Fruit fly (Drosophila melanogaster) whole organism, embryonic: ENCODE results near the gene mthl1.
A peak's percentile ranks its signal among the peaks of the same experiment; 100 is the strongest.

Experiments used
- Abd-B ChIP-seq: fragments of 200-800 bp; sonication (Bioruptor generic); optimal IDR thresholded peaks from 2 replicates; lab custom pipeline; 2018; ENCODE audit warnings: missing biosample characterization, mild to moderate bottlenecking, missing genetic modification characterization, moderate library complexity
- Atf6 ChIP-seq: fragments of 200-800 bp; sonication (Bioruptor generic); IDR thresholded peaks from 2 replicates; pipeline ENCODE4 v1.3.6; 2022; ENCODE audit warnings: missing biosample characterization, missing genetic modification characterization
- CG10147 ChIP-seq: fragments of 200-800 bp; sonication (Bioruptor generic); optimal IDR thresholded peaks from 2 replicates; lab custom pipeline; 2019; ENCODE audit warnings: missing biosample characterization, mild to moderate bottlenecking, missing genetic modification characterization, moderate library complexity
- CG10274 ChIP-seq: fragments of 200-800 bp; sonication (Bioruptor generic); optimal IDR thresholded peaks from 3 replicates; lab custom pipeline; 2017; ENCODE audit warnings: missing biosample characterization, mild to moderate bottlenecking, missing genetic modification characterization
- CG10543 ChIP-seq: fragments of 200-800 bp; sonication (Bioruptor generic); optimal IDR thresholded peaks from 3 replicates; lab custom pipeline; 2017; ENCODE audit warnings: missing biosample characterization, mild to moderate bottlenecking, missing genetic modification characterization, moderate library complexity
- CG11093 ChIP-seq: fragments of 200-800 bp; sonication (Bioruptor generic); IDR thresholded peaks from 3 replicates; pipeline ENCODE4 v1.3.6; 2022; ENCODE audit warnings: missing biosample characterization, missing genetic modification characterization
- CG11695 ChIP-seq: fragments of 200-800 bp; sonication (Bioruptor generic); IDR thresholded peaks from 3 replicates; pipeline ENCODE4 v1.3.6; 2022; ENCODE audit warnings: missing biosample characterization, missing genetic modification characterization
- CG14860 ChIP-seq: fragments of 200-800 bp; sonication (Bioruptor generic); IDR thresholded peaks from 3 replicates; pipeline ENCODE4 v1.3.6; 2022; ENCODE audit warnings: missing biosample characterization, missing genetic modification characterization; ENCODE audit not compliant: partially characterized antibody
- CG1602 ChIP-seq: fragments of 200-800 bp; sonication (Bioruptor generic); optimal IDR thresholded peaks from 3 replicates; lab custom pipeline; 2016; ENCODE audit warnings: missing biosample characterization, missing genetic modification characterization
- CG1603 ChIP-seq: fragments of 200-800 bp; sonication (Bioruptor generic); optimal IDR thresholded peaks from 2 replicates; lab custom pipeline; 2019; ENCODE audit warnings: missing biosample characterization, mild to moderate bottlenecking, missing genetic modification characterization, moderate library complexity
- CG17359 ChIP-seq: fragments of 200-800 bp; sonication (Bioruptor generic); optimal IDR thresholded peaks from 3 replicates; lab custom pipeline; 2018; ENCODE audit warnings: missing biosample characterization, mild to moderate bottlenecking, missing genetic modification characterization, moderate library complexity
- CG17568 ChIP-seq: fragments of 200-800 bp; sonication (Bioruptor generic); optimal IDR thresholded peaks from 2 replicates; lab custom pipeline; 2018; ENCODE audit warnings: missing biosample characterization, mild to moderate bottlenecking, missing genetic modification characterization, moderate library complexity
- CG1832 ChIP-seq: fragments of 200-800 bp; sonication (Bioruptor generic); optimal IDR thresholded peaks from 2 replicates; lab custom pipeline; 2017; ENCODE audit warnings: missing biosample characterization, mild to moderate bottlenecking, missing genetic modification characterization, inconsistent platforms
- CG3847 ChIP-seq: fragments of 200-800 bp; sonication (Bioruptor generic); IDR thresholded peaks from 2 replicates; pipeline ENCODE4 v1.3.6; 2022; ENCODE audit warnings: missing biosample characterization, missing genetic modification characterization
- CG7786 ChIP-seq: fragments of 200-800 bp; sonication (Bioruptor generic); optimal IDR thresholded peaks from 2 replicates; lab custom pipeline; 2016; ENCODE audit warnings: missing biosample characterization, missing genetic modification characterization
- CG7963 ChIP-seq: fragments of 200-800 bp; sonication (Bioruptor generic); IDR thresholded peaks from 3 replicates; pipeline ENCODE4 v1.3.6; 2022; ENCODE audit warnings: missing biosample characterization, missing genetic modification characterization; ENCODE audit not compliant: partially characterized antibody
- CG9727 ChIP-seq: fragments of 200-800 bp; sonication (Bioruptor generic); optimal IDR thresholded peaks from 3 replicates; lab custom pipeline; 2017; ENCODE audit warnings: missing biosample characterization, mild to moderate bottlenecking, missing genetic modification characterization
- Chrac-16 ChIP-seq: fragments of 200-800 bp; sonication (Bioruptor generic); optimal IDR thresholded peaks from 3 replicates; lab custom pipeline; 2016; ENCODE audit warnings: missing biosample characterization, missing genetic modification characterization
- Dfd ChIP-seq, 2 experiments: fragments of >200 bp; optimal IDR thresholded peaks; 2 replicates each; lab custom pipeline; 2017; ENCODE audit warnings: missing biosample characterization in 2 of 2, missing genetic modification characterization in 2 of 2
- Doc2 ChIP-seq: fragments of 200-800 bp; sonication (Bioruptor generic); IDR thresholded peaks from 2 replicates; pipeline ENCODE4 v1.3.6; 2022; ENCODE audit warnings: missing biosample characterization, missing genetic modification characterization
- Dp ChIP-seq: fragments of 200-800 bp; sonication (Bioruptor generic); optimal IDR thresholded peaks from 2 replicates; lab custom pipeline; 2018; ENCODE audit warnings: missing biosample characterization, mild to moderate bottlenecking, missing genetic modification characterization, moderate library complexity
- Drgx ChIP-seq: fragments of 200-800 bp; sonication (Bioruptor generic); IDR thresholded peaks from 2 replicates; pipeline ENCODE4 v1.3.6; 2022; ENCODE audit warnings: missing biosample characterization, missing genetic modification characterization
- Fer2 ChIP-seq: fragments of 200-800 bp; sonication (Bioruptor generic); optimal IDR thresholded peaks from 2 replicates; lab custom pipeline; 2018; ENCODE audit warnings: missing biosample characterization, mild to moderate bottlenecking, missing genetic modification characterization, moderate library complexity
- Gsc ChIP-seq: fragments of 200-800 bp; sonication (Bioruptor generic); IDR thresholded peaks from 2 replicates; pipeline ENCODE4 v1.3.6; 2022; ENCODE audit warnings: missing biosample characterization, missing genetic modification characterization
- H2.0 ChIP-seq: fragments of 200-800 bp; sonication (Bioruptor generic); IDR thresholded peaks from 2 replicates; pipeline ENCODE4 v1.3.6; 2022; ENCODE audit warnings: missing biosample characterization, missing genetic modification characterization
- HLH4C ChIP-seq: fragments of 200-800 bp; sonication (Bioruptor generic); IDR thresholded peaks from 3 replicates; pipeline ENCODE4 v1.3.6; 2022; ENCODE audit warnings: missing biosample characterization, missing genetic modification characterization; ENCODE audit not compliant: partially characterized antibody
- Jarid2 ChIP-seq: fragments of 200-800 bp; sonication (Bioruptor generic); optimal IDR thresholded peaks from 3 replicates; lab custom pipeline; 2017; ENCODE audit warnings: mild to moderate bottlenecking, missing biosample characterization, missing genetic modification reagents, missing genetic modification characterization
- Mes4 ChIP-seq: fragments of 200-800 bp; sonication (Bioruptor generic); optimal IDR thresholded peaks from 2 replicates; lab custom pipeline; 2016; ENCODE audit warnings: missing biosample characterization, missing genetic modification characterization
- Nf-YA ChIP-seq: fragments of 200-800 bp; sonication (Bioruptor generic); IDR thresholded peaks from 2 replicates; pipeline ENCODE4 v1.3.6; 2022; ENCODE audit warnings: missing biosample characterization, missing genetic modification characterization
- Nf-YB ChIP-seq: fragments of 200-800 bp; sonication (Bioruptor generic); optimal IDR thresholded peaks from 3 replicates; lab custom pipeline; 2019; ENCODE audit warnings: missing biosample characterization, mild to moderate bottlenecking, missing genetic modification characterization, moderate library complexity
- Opbp ChIP-seq: fragments of 200-800 bp; sonication (Bioruptor generic); IDR thresholded peaks from 3 replicates; pipeline ENCODE4 v1.3.6; 2022; ENCODE audit warnings: missing biosample characterization, missing genetic modification characterization; ENCODE audit not compliant: partially characterized antibody
- Stat92E ChIP-seq, 3 experiments: fragments of >200 bp in 2 of 3; fragments of 200-800 bp in 1 of 3; sonication (Bioruptor generic) in 1 of 3; optimal IDR thresholded peaks; 2 replicates each; lab custom pipeline; 2017 to 2019; ENCODE audit warnings: missing biosample characterization in 3 of 3, missing genetic modification characterization in 3 of 3, mild to moderate bottlenecking in 1 of 3, moderate library complexity in 1 of 3
- Vsx1 ChIP-seq: fragments of 200-800 bp; sonication (Bioruptor generic); optimal IDR thresholded peaks from 2 replicates; lab custom pipeline; 2017; ENCODE audit warnings: missing biosample characterization, mild to moderate bottlenecking, missing genetic modification characterization, missing genetic modification reagents
- aop ChIP-seq: fragments of 200-800 bp; sonication (Bioruptor generic); IDR thresholded peaks from 2 replicates; pipeline ENCODE4 v1.3.6; 2022; ENCODE audit warnings: missing biosample characterization, missing genetic modification characterization
- croc ChIP-seq: fragments of 200-800 bp; sonication (Bioruptor generic); conservative IDR thresholded peaks from 3 replicates; pipeline ENCODE4 v1.3.6; 2022; ENCODE audit warnings: missing biosample characterization, missing genetic modification characterization
- dan ChIP-seq: fragments of 200-800 bp; sonication (Bioruptor generic); IDR thresholded peaks from 2 replicates; pipeline ENCODE4 v1.3.6; 2022; ENCODE audit warnings: missing biosample characterization, missing genetic modification characterization
- gcm2 ChIP-seq: fragments of 200-800 bp; sonication (Bioruptor generic); optimal IDR thresholded peaks from 2 replicates; lab custom pipeline; 2016; ENCODE audit warnings: missing biosample characterization, missing genetic modification characterization
- jumu ChIP-seq: fragments of 200-800 bp; sonication (Bioruptor generic); optimal IDR thresholded peaks from 3 replicates; lab custom pipeline; 2016; ENCODE audit warnings: missing biosample characterization, missing genetic modification characterization
- lov ChIP-seq, 2 experiments: fragments of 200-800 bp in 1 of 2; fragments of >200 bp in 1 of 2; sonication (Bioruptor generic) in 1 of 2; IDR thresholded peaks in 1 of 2; optimal IDR thresholded peaks in 1 of 2; 2 replicates in 1 of 2; 3 replicates in 1 of 2; pipeline versions ENCODE4 v1.3.6 to Lab custom; 2017 to 2022; ENCODE audit warnings: missing biosample characterization in 1 of 2, missing genetic modification characterization in 1 of 2
- mld ChIP-seq: fragments of 200-800 bp; sonication (Bioruptor generic); IDR thresholded peaks from 3 replicates; pipeline ENCODE4 v1.3.6; 2022; ENCODE audit warnings: missing biosample characterization, missing genetic modification characterization; ENCODE audit not compliant: partially characterized antibody
- pan ChIP-seq, 4 experiments: fragments of >200 bp in 3 of 4; fragments of 200-800 bp in 1 of 4; sonication (Bioruptor generic) in 1 of 4; optimal IDR thresholded peaks in 3 of 4; IDR thresholded peaks in 1 of 4; 2 replicates each; pipeline versions ENCODE4 v1.3.6 to Lab custom; 2017 to 2022; ENCODE audit warnings: missing biosample characterization in 2 of 4, missing genetic modification characterization in 2 of 4, mixed read lengths in 1 of 4
- pnt ChIP-seq: fragments of 200-800 bp; sonication (Bioruptor generic); optimal IDR thresholded peaks from 3 replicates; lab custom pipeline; 2016; ENCODE audit warnings: missing biosample characterization, missing genetic modification characterization
- rib ChIP-seq: fragments of 200-800 bp; sonication (Bioruptor generic); IDR thresholded peaks from 2 replicates; pipeline ENCODE4 v1.3.6; 2022; ENCODE audit warnings: missing biosample characterization, missing genetic modification characterization
- run ChIP-seq: fragments of 200-800 bp; sonication (Bioruptor generic); optimal IDR thresholded peaks from 3 replicates; lab custom pipeline; 2018; ENCODE audit warnings: missing biosample characterization, mild to moderate bottlenecking, missing genetic modification characterization
- sc ChIP-seq, 3 experiments: fragments of >200 bp in 2 of 3; fragments of 200-800 bp in 1 of 3; sonication (Bioruptor generic) in 1 of 3; optimal IDR thresholded peaks; 2 replicates in 2 of 3; 3 replicates in 1 of 3; lab custom pipeline; 2017; ENCODE audit warnings: mild to moderate bottlenecking in 1 of 3, missing biosample characterization in 1 of 3, missing genetic modification characterization in 1 of 3, missing genetic modification reagents in 1 of 3
- sna ChIP-seq: fragments of 200-800 bp; sonication (Bioruptor generic); IDR thresholded peaks from 2 replicates; pipeline ENCODE4 v1.3.6; 2022; ENCODE audit warnings: missing biosample characterization, missing genetic modification characterization; ENCODE audit not compliant: partially characterized antibody
- so ChIP-seq: fragments of 200-800 bp; sonication (Bioruptor generic); IDR thresholded peaks from 3 replicates; pipeline ENCODE4 v1.3.6; 2022; ENCODE audit warnings: missing biosample characterization, missing genetic modification characterization
- twi ChIP-seq: fragments of 200-800 bp; optimal IDR thresholded peaks from 2 replicates; lab custom pipeline; 2019; ENCODE audit warnings: missing biosample characterization, mild to moderate bottlenecking, missing genetic modification characterization, moderate library complexity
- wdn ChIP-seq: fragments of 200-800 bp; sonication (Bioruptor generic); IDR thresholded peaks from 2 replicates; pipeline ENCODE4 v1.3.6; 2022; ENCODE audit warnings: missing biosample characterization, missing genetic modification characterization

mthl1 gene

DNA sequence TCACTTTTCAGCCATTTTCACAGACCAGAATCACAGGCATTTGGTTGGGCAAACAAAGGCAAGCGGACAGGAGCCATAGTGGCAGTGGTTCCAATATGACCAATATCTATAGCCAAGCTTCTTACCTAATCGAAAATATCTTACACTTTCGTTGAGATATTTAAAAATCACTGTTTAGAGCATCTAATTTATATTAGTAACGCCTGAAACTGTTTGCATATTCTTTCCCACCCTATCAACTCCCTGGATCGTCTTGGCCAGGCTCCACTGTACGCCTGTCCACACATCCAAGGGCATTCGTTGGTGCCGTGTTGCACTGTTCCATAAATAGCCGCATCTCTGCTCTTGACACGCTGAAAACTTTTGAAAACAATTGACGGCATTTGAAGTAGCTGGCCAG is 49.7 kb downstream of the mthl1 start (continued):
- TF ChIP-seq Vsx1 (GFP tag; lab: Kevin White, UChicago) (no peak), HLH4C (GFP tag; lab: Robert Waterston, UW) (no peak), sna (GFP tag; lab: Robert Waterston, UW) (no peak), CG10543 (GFP tag; lab: Kevin White, UChicago) (peak; percentile 21), CG1602 (GFP tag; lab: Kevin White, UChicago) (no peak), pan (optimal IDR thresholded peaks at IDR 0.05; lab: Kevin White, UChicago) (no peak), pan (GFP tag; optimal IDR thresholded peaks at IDR 0.05 in 1 of 2, IDR thresholded peaks at IDR 0.05 in 1 of 2) (peak in 1 of 2 experiments; percentile 21), Stat92E (GFP tag; optimal IDR thresholded peaks at IDR 0.05; lab: Kevin White, UChicago) (no peak), croc (GFP tag; lab: Robert Waterston, UW) (peak; percentile 16; the same call in 1 of the 3 replicates), twi (tag; lab: Kevin White, UChicago) (no peak), CG7786 (GFP tag; lab: Kevin White, UChicago) (no peak), CG11093 (GFP tag; lab: Robert Waterston, UW) (no peak), Abd-B (no peak), Gsc (GFP tag; lab: Robert Waterston, UW) (0 out of 2 replicates have a peak, but pooled peaks have one; percentile 19), Chrac-16 (GFP tag; lab: Kevin White, UChicago) (no peak), CG14860 (GFP tag; lab: Robert Waterston, UW) (no peak), pnt (peak; percentile 7), rib (no peak), Jarid2 (no peak), aop (GFP tag; lab: Robert Waterston, UW) (no peak), Dfd (GFP tag; optimal IDR thresholded peaks at IDR 0.05; lab: Kevin White, UChicago) (no peak), dan (GFP tag; lab: Robert Waterston, UW) (no peak), H2.0 (GFP tag; lab: Robert Waterston, UW) (peak; percentile 55), Mes4 (GFP tag; lab: Kevin White, UChicago) (no peak), lov (optimal IDR thresholded peaks at IDR 0.05; lab: Kevin White, UChicago) (no peak), lov (GFP tag; IDR thresholded peaks at IDR 0.05; lab: Robert Waterston, UW) (no peak), CG9727 (no peak), CG1603 (tag; lab: Kevin White, UChicago) (peak; percentile 42), CG17359 (tag; lab: Kevin White, UChicago) (peak; percentile 42), CG17568 (no peak), Dp (GFP tag; lab: Kevin White, UChicago) (no peak), Atf6 (GFP tag; lab: Robert Waterston, UW) (no peak), sc (optimal IDR thresholded peaks at IDR 0.05; lab: Kevin White, UChicago) (no peak), sc (GFP tag; optimal IDR thresholded peaks at IDR 0.05; lab: Kevin White, UChicago) (no peak), CG10274 (no peak), CG11695 (GFP tag; lab: Robert Waterston, UW) (no peak), CG1832 (GFP tag; lab: Kevin White, UChicago) (no peak), Drgx (peak; percentile 55; the same call in 1 of the 2 replicates), gcm2 (GFP tag; lab: Kevin White, UChicago) (no peak), Doc2 (no peak), CG10147 (GFP tag; lab: Kevin White, UChicago) (no peak), Nf-YA (GFP tag; lab: Robert Waterston, UW) (no peak), Nf-YB (GFP tag; lab: Kevin White, UChicago) (no peak), mld (no peak), Opbp (no peak), jumu (GFP tag; lab: Kevin White, UChicago) (no peak), Fer2 (no peak), so (GFP tag; lab: Robert Waterston, UW) (0 out of 3 replicates have a peak, but pooled peaks have one; percentile 38), CG3847 (GFP tag; lab: Robert Waterston, UW) (no peak), wdn (GFP tag; lab: Robert Waterston, UW) (no peak), CG7963 (GFP tag; lab: Robert Waterston, UW) (no peak), run (tag; lab: Kevin White, UChicago) (no peak)
